Worm (Caenorhabditis elegans) whole organism, L1 larva: ENCODE data around the gene zip-9.

Experiments
- egl-13 ChIP-seq: sonication (generic microtip); optimal IDR thresholded peaks from 2 replicates; lab custom pipeline; 2016; ENCODE audit warnings: missing genotype, missing genetic modification reagents, missing genetic modification characterization, missing compliant biosample characterization
- nhr-237 ChIP-seq: fragments of 150-350 bp; optimal IDR thresholded peaks from 2 replicates; lab custom pipeline; 2014; ENCODE audit warnings: missing biosample characterization, missing genetic modification characterization

DNA sequence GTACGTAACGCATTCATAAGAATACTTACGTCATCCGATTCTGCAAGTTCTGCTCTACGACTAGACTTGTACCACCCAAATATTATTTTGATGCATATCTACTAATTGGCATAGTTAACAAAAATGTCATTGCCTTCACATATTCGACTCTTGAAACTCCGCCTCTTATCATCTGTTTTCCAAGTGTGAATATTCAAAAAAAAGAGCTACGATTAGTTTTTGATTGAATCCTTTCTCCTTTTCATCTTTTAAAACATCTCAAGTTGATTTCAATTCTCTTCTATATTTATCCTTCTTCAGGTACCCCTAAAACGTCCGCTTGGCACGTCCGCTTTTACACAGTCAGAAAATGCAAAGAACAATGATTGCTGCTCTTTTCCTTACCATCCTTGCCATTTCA is 5.7 kb downstream of the zip-9 start, which contains the start of gene F17C11.2:
- TF ChIP-seq egl-13 = no peak
- TF ChIP-seq nhr-237 (tag; lab: Kevin White, UChicago) = no peak
